Fruit fly (Drosophila melanogaster): ENCODE measurements around the gene Mesh1.

The Mesh1 gene

DNA sequence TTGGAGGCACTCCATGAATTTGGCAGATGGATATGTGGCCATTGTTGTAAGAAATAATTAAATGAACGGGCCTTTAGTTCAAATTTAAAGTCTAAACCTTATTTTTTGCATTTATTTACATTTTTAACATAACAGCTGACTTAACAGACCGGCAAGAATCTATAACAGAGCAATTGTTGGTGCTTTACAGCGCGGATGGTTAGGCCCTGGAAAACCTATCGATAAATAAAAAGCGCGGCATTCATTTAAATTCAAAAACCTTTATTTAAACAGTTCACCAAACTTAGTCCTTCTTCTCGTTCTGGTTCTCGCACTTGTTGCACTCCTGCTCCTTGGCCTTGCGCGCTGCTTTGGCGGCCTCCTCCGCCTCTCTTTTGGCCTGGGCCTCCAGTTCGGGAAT, at the start of gene Mesh1:
Mesh1 (minus strand) TSS at position 108 of the 400 bp plus-strand sequence.
- TF ChIP-seq Dll (GFP tag; IDR thresholded peaks at IDR 0.05; ENCODE audit: partially characterized antibody) = peak; percentile 46; the same call in 1 of the 4 replicates
- TF ChIP-seq CG2116 (GFP tag; optimal IDR thresholded peaks at IDR 0.05) = peak; percentile 16
- TF ChIP-seq Sry-δ (GFP tag; optimal IDR thresholded peaks at IDR 0.05) = peak; percentile 6
- TF ChIP-seq pzg (GFP tag; optimal IDR thresholded peaks at IDR 0.05) = peak; percentile 38
- peak; percentile 94 for TF ChIP-seq E2f2 (GFP tag; IDR thresholded peaks at IDR 0.05)
- TF ChIP-seq crp (GFP tag; optimal IDR thresholded peaks at IDR 0.05) = peak in 1 of 2 experiments; percentile 86
- TF ChIP-seq E2f1 (GFP tag; IDR thresholded peaks at IDR 0.05) = no peak
- no peak for TF ChIP-seq NfI (GFP tag; optimal IDR thresholded peaks at IDR 0.05)
- TF ChIP-seq CG34224 (GFP tag; IDR thresholded peaks at IDR 0.05; ENCODE audit: partially characterized antibody) = 0 out of 3 replicates have a peak, but pooled peaks have one; percentile 24
- TF ChIP-seq Dp (GFP tag; optimal IDR thresholded peaks at IDR 0.05) = peak; percentile 88
- no peak for TF ChIP-seq btn (GFP tag; optimal IDR thresholded peaks at IDR 0.05)
- peak; percentile 88 for TF ChIP-seq CG7928 (GFP tag; optimal IDR thresholded peaks at IDR 0.05)
- TF ChIP-seq tgo (GFP tag; IDR thresholded peaks at IDR 0.05) = no peak
- no peak for TF ChIP-seq CG9437 (GFP tag; optimal IDR thresholded peaks at IDR 0.05)
- TF ChIP-seq CG15514 (GFP tag; optimal IDR thresholded peaks at IDR 0.05) = peak; percentile 9
- peak; percentile 69 for TF ChIP-seq Dref (GFP tag; IDR thresholded peaks at IDR 0.05)
- no peak for TF ChIP-seq CTCF (GFP tag; optimal IDR thresholded peaks at IDR 0.05)
- TF ChIP-seq sob (GFP tag; IDR thresholded peaks at IDR 0.05) = no peak
- no peak for TF ChIP-seq slp2 (GFP tag; optimal IDR thresholded peaks at IDR 0.05)
- TF ChIP-seq tx (GFP tag; optimal IDR thresholded peaks at IDR 0.05) = no peak
- no peak for TF ChIP-seq CG18764 (GFP tag; optimal IDR thresholded peaks at IDR 0.05)
- TF ChIP-seq BEAF-32 (GFP tag; optimal IDR thresholded peaks at IDR 0.05) = peak; percentile 34
- peak; percentile 82 for TF ChIP-seq CG17186 (GFP tag; optimal IDR thresholded peaks at IDR 0.05)
- TF ChIP-seq Med (GFP tag) = no peak
- no peak for TF ChIP-seq CG8944 (GFP tag; optimal IDR thresholded peaks at IDR 0.05)
- peak; percentile 40; the same call in 1 of the 2 replicates for TF ChIP-seq CG13287 (GFP tag; IDR thresholded peaks at IDR 0.05; ENCODE audit: partially characterized antibody)
- no peak for TF ChIP-seq HLH4C (GFP tag; IDR thresholded peaks at IDR 0.05; ENCODE audit: partially characterized antibody)
- no peak for TF ChIP-seq tap (tag; optimal IDR thresholded peaks at IDR 0.05)

DNA sequence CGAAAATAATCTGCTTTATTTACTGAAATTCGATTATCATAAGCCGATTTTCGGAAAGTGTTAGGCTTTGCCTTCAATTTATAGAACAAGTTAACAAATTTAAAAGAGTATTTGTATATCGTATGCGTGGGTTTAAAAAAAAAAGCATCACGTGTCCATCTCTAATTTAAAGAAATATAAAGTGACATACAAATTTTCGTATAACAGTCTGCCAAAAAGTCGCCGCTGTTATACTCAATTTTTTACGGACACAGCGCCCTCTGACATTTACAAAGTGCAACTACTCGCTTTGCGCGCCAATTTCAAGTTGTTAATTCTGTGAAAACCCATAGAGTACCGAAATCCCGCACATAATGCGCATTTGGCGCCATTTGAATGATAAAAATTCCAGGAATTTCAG, 49.1 kb upstream of the Mesh1 start:
- TF ChIP-seq D19A (tag; optimal IDR thresholded peaks at IDR 0.05) (peak; percentile 78), Ada2b (GFP tag; IDR thresholded peaks at IDR 0.05) (no peak), CG15696 (tag; optimal IDR thresholded peaks at IDR 0.05) (peak; percentile 64), dpn (GFP tag; optimal IDR thresholded peaks at IDR 0.05) (peak; percentile 22 to 26), Dll (GFP tag; IDR thresholded peaks at IDR 0.05; ENCODE audit: partially characterized antibody) (peak; percentile 93), repo (GFP tag; optimal IDR thresholded peaks at IDR 0.05) (no peak), tx (GFP tag; optimal IDR thresholded peaks at IDR 0.05) (peak; percentile 9), ttk (GFP tag; IDR thresholded peaks at IDR 0.05) (no peak), Opbp (GFP tag; IDR thresholded peaks at IDR 0.05; ENCODE audit: partially characterized antibody) (peak; percentile 81), Neu2 (GFP tag; optimal IDR thresholded peaks at IDR 0.05; ENCODE audit: borderline replicate concordance) (peak; percentile 19), CG10979 (tag; optimal IDR thresholded peaks at IDR 0.05) (peak; percentile 8), nerfin-1 (tag; optimal IDR thresholded peaks at IDR 0.05) (peak; percentile 35), bowl (GFP tag; IDR thresholded peaks at IDR 0.05) (no peak), CG6683 (GFP tag; optimal IDR thresholded peaks at IDR 0.05) (no peak), CG14014 (GFP tag; IDR thresholded peaks at IDR 0.05) (0 out of 2 replicates have a peak, but pooled peaks have one; percentile 27), dysf (GFP tag; IDR thresholded peaks at IDR 0.05) (peak; percentile 31; the same call in 1 of the 3 replicates), HLH3B (GFP tag; IDR thresholded peaks at IDR 0.05) (0 out of 2 replicates have a peak, but pooled peaks have one; percentile 5), inv (GFP tag; IDR thresholded peaks at IDR 0.05; ENCODE audit: partially characterized antibody) (peak; percentile 57), CG7963 (GFP tag; IDR thresholded peaks at IDR 0.05; ENCODE audit: partially characterized antibody) (0 out of 3 replicates have a peak, but pooled peaks have one; percentile 45), trem (tag; optimal IDR thresholded peaks at IDR 0.05) (peak; percentile 28), CG6813 (GFP tag; optimal IDR thresholded peaks at IDR 0.05) (no peak), MBD-R2 (GFP tag; IDR thresholded peaks at IDR 0.05) (peak; percentile 18; the same call in 1 of the 2 replicates), sna (GFP tag; IDR thresholded peaks at IDR 0.05; ENCODE audit: partially characterized antibody) (peak; percentile 90), CG16813 (GFP tag; IDR thresholded peaks at IDR 0.05; ENCODE audit: partially characterized antibody) (peak; percentile 68)
